Worm (Caenorhabditis elegans): ENCODE data around the gene cpf-2.

cpf-2 gene

ce11 chrIII:13225019-13225418 is 43.7 kb downstream of the cpf-2 start (continued):
- TF ChIP-seq nfya-2 (GFP tag; IDR thresholded peaks at IDR 0.05) (no peak), mes-4 (tag; optimal IDR thresholded peaks at IDR 0.05) (no peak), fkh-3 (tag; optimal IDR thresholded peaks at IDR 0.05) (no peak), egrh-3 (GFP tag; IDR thresholded peaks at IDR 0.05) (no peak), ztf-28 (GFP tag; IDR thresholded peaks at IDR 0.05) (no peak), egl-44 (GFP tag; IDR thresholded peaks at IDR 0.05) (peak; percentile 52; the same call in 1 of the 2 replicates), Y56A3A.18 (GFP tag; IDR thresholded peaks at IDR 0.05) (no peak), B0019.2 (GFP tag; conservative IDR thresholded peaks at IDR 0.05) (no peak), ceh-91 (GFP tag; IDR thresholded peaks at IDR 0.05) (no peak), gei-17 (GFP tag; optimal IDR thresholded peaks at IDR 0.05) (no peak), madf-3 (GFP tag; IDR thresholded peaks at IDR 0.05) (no peak; the same call in 1 of the 2 replicates), ama-1 (optimal IDR thresholded peaks at IDR 0.05) (no peak), ama-1 (GFP tag; optimal IDR thresholded peaks at IDR 0.05) (no peak), pbrm-1 (GFP tag; IDR thresholded peaks at IDR 0.05) (peak; percentile 43; the same call in 1 of the 2 replicates), K12H6.12 (tag; optimal IDR thresholded peaks at IDR 0.05) (no peak), repo-1 (tag; optimal IDR thresholded peaks at IDR 0.05) (no peak), die-1 (tag; optimal IDR thresholded peaks at IDR 0.05) (no peak), him-1 (tag; optimal IDR thresholded peaks at IDR 0.05) (peak; percentile 62), rpc-1 (optimal IDR thresholded peaks at IDR 0.05) (peak; percentile 48), rpc-1 (tag; optimal IDR thresholded peaks at IDR 0.05) (peak; percentile 35), cebp-2 (GFP tag; IDR thresholded peaks at IDR 0.05) (no peak), F37B4.10 (GFP tag; IDR thresholded peaks at IDR 0.05) (no peak), C17E4.6 (GFP tag; IDR thresholded peaks at IDR 0.05) (no peak), mxl-1 (tag; optimal IDR thresholded peaks at IDR 0.05) (no peak), ceh-100 (GFP tag; IDR thresholded peaks at IDR 0.05) (no peak), ztf-22 (GFP tag; optimal IDR thresholded peaks at IDR 0.05) (no peak), nhr-90 (tag; optimal IDR thresholded peaks at IDR 0.05) (no peak), unc-62 (GFP tag; optimal IDR thresholded peaks at IDR 0.05) (no peak), F10E7.11 (tag; optimal IDR thresholded peaks at IDR 0.05) (no peak), B0336.3 (GFP tag; IDR thresholded peaks at IDR 0.05) (no peak), aptf-3 (GFP tag; IDR thresholded peaks at IDR 0.05) (no peak), snpc-1.3 (tag; optimal IDR thresholded peaks at IDR 0.05; ENCODE audit: insufficient read depth) (peak; percentile 5), nhr-27 (tag; optimal IDR thresholded peaks at IDR 0.05) (no peak), ceh-40 (GFP tag; IDR thresholded peaks at IDR 0.05) (no peak), sea-2 (GFP tag; IDR thresholded peaks at IDR 0.05) (no peak), lsy-27 (tag; optimal IDR thresholded peaks at IDR 0.05; ENCODE audit: borderline replicate concordance, insufficient read depth) (no peak), Y53G8AR.9 (GFP tag; conservative IDR thresholded peaks at IDR 0.05) (no peak)

ce11 chrIII:13224395-13224794 is 44.3 kb downstream of the cpf-2 start:
- TF ChIP-seq lin-35 (GFP tag; optimal IDR thresholded peaks at IDR 0.05) (peak in 1 of 3 experiments; percentile 30), K12H6.12 (tag; optimal IDR thresholded peaks at IDR 0.05) (no peak), aptf-3 (GFP tag; IDR thresholded peaks at IDR 0.05) (no peak), zim-3 (tag; optimal IDR thresholded peaks at IDR 0.05) (no peak), die-1 (tag; optimal IDR thresholded peaks at IDR 0.05) (peak; percentile 70), dpl-1 (GFP tag; optimal IDR thresholded peaks at IDR 0.05) (no peak), nhr-90 (tag; optimal IDR thresholded peaks at IDR 0.05) (peak; percentile 40), pbrm-1 (GFP tag; IDR thresholded peaks at IDR 0.05) (0 out of 2 replicates have a peak, but pooled peaks have one; percentile 41), B0261.1 (tag; optimal IDR thresholded peaks at IDR 0.05) (peak; percentile 77), B0336.3 (GFP tag; IDR thresholded peaks at IDR 0.05) (no peak), snpc-3.4 (tag; optimal IDR thresholded peaks at IDR 0.05) (peak; percentile 25), snpc-1.3 (tag; optimal IDR thresholded peaks at IDR 0.05; ENCODE audit: insufficient read depth) (peak; percentile 38), lin-26 (GFP tag; IDR thresholded peaks at IDR 0.05) (peak; percentile 81; the same call in 1 of the 2 replicates), rpc-1 (optimal IDR thresholded peaks at IDR 0.05) (peak; percentile 76), rpc-1 (tag; optimal IDR thresholded peaks at IDR 0.05) (peak; percentile 80), nhr-27 (tag; optimal IDR thresholded peaks at IDR 0.05) (no peak), him-1 (tag; optimal IDR thresholded peaks at IDR 0.05) (peak; percentile 44), tbp1 (GFP tag; optimal IDR thresholded peaks at IDR 0.05) (peak; percentile 96), lsy-27 (tag; optimal IDR thresholded peaks at IDR 0.05; ENCODE audit: borderline replicate concordance, insufficient read depth) (peak; percentile 19), nfyb-1 (GFP tag; IDR thresholded peaks at IDR 0.05) (0 out of 2 replicates have a peak, but pooled peaks have one; percentile 42), D2030.7 (GFP tag; IDR thresholded peaks at IDR 0.05) (peak; percentile 45; the same call in 1 of the 2 replicates), F23B12.7 (tag; optimal IDR thresholded peaks at IDR 0.05; ENCODE audit: insufficient read depth) (peak; percentile 72)

All from whole organism, young adult.